Worm (Caenorhabditis elegans): ENCODE measurements around the gene srg-7.

DNA sequence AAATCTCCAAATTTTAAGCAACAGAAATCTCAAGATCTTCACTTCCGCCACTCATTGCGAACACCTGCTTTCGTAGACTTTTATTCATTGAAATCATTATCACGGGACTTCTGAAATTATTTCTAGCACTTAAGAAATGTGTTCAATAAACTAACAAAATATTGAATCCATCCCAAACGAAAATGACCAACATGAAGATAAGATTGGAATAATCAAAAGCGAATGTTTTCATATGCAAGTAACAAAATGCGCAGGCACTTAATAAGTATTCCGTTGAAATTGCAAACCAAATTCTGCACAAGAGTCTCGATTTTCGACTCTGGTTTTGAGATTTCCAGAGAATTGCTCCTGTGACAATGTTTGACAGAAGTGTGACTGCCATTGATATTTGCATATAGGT is 3.5 kb downstream of the srg-7 start, which contains the start of gene srg-5:
- TF ChIP-seq ama-1 (optimal IDR thresholded peaks at IDR 0.05), result no peak
- TF ChIP-seq mep-1 (tag; optimal IDR thresholded peaks at IDR 0.05), result no peak

Measured in whole organism, L1 larva.